Worm (Caenorhabditis elegans) whole organism, early embryonic: ENCODE results near the gene srj-27.

Source experiments
- B0310.2 ChIP-seq: sonication (generic microtip); optimal IDR thresholded peaks from 2 replicates; lab custom pipeline; 2016; ENCODE audit warnings: mild to moderate bottlenecking, missing genetic modification characterization, missing compliant biosample characterization
- F13C5.2 ChIP-seq: sonication (generic microtip); optimal IDR thresholded peaks from 2 replicates; lab custom pipeline; 2017; ENCODE audit warnings: mild to moderate bottlenecking, missing genetic modification characterization, inconsistent platforms, missing compliant biosample characterization
- aly-1 ChIP-seq: sonication (generic microtip); optimal IDR thresholded peaks from 2 replicates; lab custom pipeline; 2016; ENCODE audit warnings: missing genetic modification characterization, missing compliant biosample characterization
- ama-1 ChIP-seq: fragments of 150-350 bp; optimal IDR thresholded peaks from 2 replicates; lab custom pipeline; 2014
- ceh-13 ChIP-seq: fragments of 200-800 bp; sonication (Bioruptor generic); optimal IDR thresholded peaks from 2 replicates; lab custom pipeline; 2018; ENCODE audit warnings: mild to moderate bottlenecking, missing genetic modification characterization, missing compliant biosample characterization
- ceh-36 ChIP-seq: sonication (generic microtip); optimal IDR thresholded peaks from 2 replicates; lab custom pipeline; 2016; ENCODE audit warnings: missing genetic modification characterization, inconsistent platforms, missing compliant biosample characterization
- ets-7 ChIP-seq: sonication (generic microtip); optimal IDR thresholded peaks from 2 replicates; lab custom pipeline; 2016; ENCODE audit warnings: missing genotype, missing genetic modification characterization, missing compliant biosample characterization
- flt-1 ChIP-seq: fragments of 200-800 bp; sonication (Bioruptor generic); IDR thresholded peaks from 2 replicates; pipeline ENCODE4 v1.3.6; 2022; ENCODE audit warnings: missing genetic modification characterization, missing compliant biosample characterization
- hmbx-1 ChIP-seq: sonication (generic microtip); optimal IDR thresholded peaks from 2 replicates; lab custom pipeline; 2016; ENCODE audit warnings: mild to moderate bottlenecking, missing genetic modification characterization, missing compliant biosample characterization
- hmg-4 ChIP-seq: fragments of 200-800 bp; sonication (Bioruptor generic); optimal IDR thresholded peaks from 2 replicates; lab custom pipeline; 2018; ENCODE audit warnings: mild to moderate bottlenecking, missing genetic modification characterization, missing compliant biosample characterization
- hnd-1 ChIP-seq: sonication (generic microtip); optimal IDR thresholded peaks from 2 replicates; lab custom pipeline; 2016; ENCODE audit warnings: missing genetic modification characterization, missing compliant biosample characterization
- pes-1 ChIP-seq: fragments of 200-800 bp; sonication (Bioruptor generic); IDR thresholded peaks from 2 replicates; pipeline ENCODE4 v1.3.6; 2022; ENCODE audit warnings: missing genetic modification reagents, missing genetic modification characterization, missing compliant biosample characterization
- scrt-1 ChIP-seq: fragments of 200-800 bp; sonication (Bioruptor generic); IDR thresholded peaks from 2 replicates; pipeline ENCODE4 v1.3.6; 2022; ENCODE audit warnings: missing genetic modification characterization, missing compliant biosample characterization
- sea-1 ChIP-seq: fragments of 200-800 bp; sonication (Bioruptor generic); conservative IDR thresholded peaks from 2 replicates; pipeline ENCODE4 v1.3.6; 2022; ENCODE audit warnings: missing genetic modification characterization, missing compliant biosample characterization
- tbx-11 ChIP-seq: fragments of 200-800 bp; sonication (Bioruptor generic); IDR thresholded peaks from 2 replicates; pipeline ENCODE4 v1.3.6; 2022; ENCODE audit warnings: missing genetic modification characterization, missing compliant biosample characterization
- tbx-37 ChIP-seq: fragments of 200-800 bp; sonication (Bioruptor generic); conservative IDR thresholded peaks from 2 replicates; pipeline ENCODE4 v1.3.6; 2022; ENCODE audit warnings: missing genetic modification reagents, missing genetic modification characterization, missing compliant biosample characterization
- tra-4 ChIP-seq: sonication (generic microtip); optimal IDR thresholded peaks from 2 replicates; lab custom pipeline; 2017; ENCODE audit warnings: missing genetic modification characterization, missing compliant biosample characterization

The srj-27 gene

ce11 chrV:15127413-15127812 is at the start of gene srj-27:
Gene srj-27 (minus strand): TSS chrV:15127513.
- TF ChIP-seq ama-1 = no peak
- TF ChIP-seq sea-1 (GFP tag; lab: Robert Waterston, UW) = no peak
- TF ChIP-seq hmbx-1 (tag; lab: Kevin White, UChicago) = no peak
- TF ChIP-seq ets-7 (tag; lab: Kevin White, UChicago) = no peak
- no peak for TF ChIP-seq ceh-13
- no peak for TF ChIP-seq B0310.2
- no peak for TF ChIP-seq tbx-37 (GFP tag; lab: Robert Waterston, UW)
- TF ChIP-seq pes-1 = no peak
- TF ChIP-seq hmg-4 (GFP tag; lab: Kevin White, UChicago) = no peak
- TF ChIP-seq hnd-1 (tag; lab: Kevin White, UChicago) = no peak
- TF ChIP-seq tbx-11 (GFP tag; lab: Robert Waterston, UW) = no peak
- TF ChIP-seq tra-4 (tag; lab: Kevin White, UChicago) = no peak
- TF ChIP-seq aly-1 (tag; lab: Kevin White, UChicago) = no peak
- no peak for TF ChIP-seq flt-1
- TF ChIP-seq ceh-36 (tag; lab: Kevin White, UChicago) = no peak
- TF ChIP-seq scrt-1 (GFP tag; lab: Robert Waterston, UW) = no peak
- no peak for TF ChIP-seq F13C5.2 (tag; lab: Kevin White, UChicago)

ce11 chrV:15175459-15175858 is 48.1 kb upstream of the srj-27 start, which contains the start of gene clec-47:
Gene clec-47 (plus strand): TSS chrV:15175759.
- no peak for TF ChIP-seq flt-1
- no peak for TF ChIP-seq ceh-13
- TF ChIP-seq B0310.2 = no peak
- no peak for TF ChIP-seq tra-4 (tag; lab: Kevin White, UChicago)
- no peak for TF ChIP-seq tbx-11 (GFP tag; lab: Robert Waterston, UW)

- TF ChIP-seq flt-1 = no peak
- no peak for TF ChIP-seq ceh-13
- TF ChIP-seq aly-1 (tag; lab: Kevin White, UChicago) = no peak
- TF ChIP-seq ceh-36 (tag; lab: Kevin White, UChicago) = no peak
- TF ChIP-seq scrt-1 (GFP tag; lab: Robert Waterston, UW) = no peak
- no peak for TF ChIP-seq F13C5.2 (tag; lab: Kevin White, UChicago)
- TF ChIP-seq ama-1 = no peak
- TF ChIP-seq tra-4 (tag; lab: Kevin White, UChicago) = no peak
- TF ChIP-seq hnd-1 (tag; lab: Kevin White, UChicago) = no peak
- TF ChIP-seq hmg-4 (GFP tag; lab: Kevin White, UChicago) = no peak
- TF ChIP-seq sea-1 (GFP tag; lab: Robert Waterston, UW) = no peak
- TF ChIP-seq hmbx-1 (tag; lab: Kevin White, UChicago) = no peak
Observed at ce11 chrV:15162697-15163096, 35.4 kb upstream of the srj-27 start, which contains the start of gene srz-11. Gene srz-11 (plus strand): TSS chrV:15163082.

ce11 chrV:15158691-15159090 is 31.4 kb upstream of the srj-27 start, which contains the start of gene str-45:
Gene str-45 (plus strand): TSS chrV:15158991.
- TF ChIP-seq B0310.2 (no peak), hnd-1 (tag; lab: Kevin White, UChicago) (no peak), F13C5.2 (tag; lab: Kevin White, UChicago) (no peak), hmbx-1 (tag; lab: Kevin White, UChicago) (no peak), ceh-36 (tag; lab: Kevin White, UChicago) (no peak), hmg-4 (GFP tag; lab: Kevin White, UChicago) (no peak), ama-1 (no peak), scrt-1 (GFP tag; lab: Robert Waterston, UW) (no peak), ceh-13 (no peak), flt-1 (no peak), tbx-11 (GFP tag; lab: Robert Waterston, UW) (no peak), pes-1 (no peak), tra-4 (tag; lab: Kevin White, UChicago) (no peak), aly-1 (tag; lab: Kevin White, UChicago) (no peak), sea-1 (GFP tag; lab: Robert Waterston, UW) (no peak)

- TF ChIP-seq tbx-37 (GFP tag; lab: Robert Waterston, UW) (no peak), aly-1 (tag; lab: Kevin White, UChicago) (no peak), hnd-1 (tag; lab: Kevin White, UChicago) (no peak), pes-1 (no peak), B0310.2 (no peak), flt-1 (no peak), hmg-4 (GFP tag; lab: Kevin White, UChicago) (no peak), ceh-13 (no peak), F13C5.2 (tag; lab: Kevin White, UChicago) (no peak), hmbx-1 (tag; lab: Kevin White, UChicago) (no peak), ama-1 (no peak), tbx-11 (GFP tag; lab: Robert Waterston, UW) (no peak), ceh-36 (tag; lab: Kevin White, UChicago) (no peak), tra-4 (tag; lab: Kevin White, UChicago) (no peak), sea-1 (GFP tag; lab: Robert Waterston, UW) (no peak), ets-7 (tag; lab: Kevin White, UChicago) (no peak), scrt-1 (GFP tag; lab: Robert Waterston, UW) (no peak)
Observed at ce11 chrV:15156504-15156903, 29.2 kb upstream of the srj-27 start.

- TF ChIP-seq flt-1 = no peak
- TF ChIP-seq tbx-11 (GFP tag; lab: Robert Waterston, UW) = no peak
Observed at ce11 chrV:15153277-15153676, 26.0 kb upstream of the srj-27 start, which contains the start of gene srh-55. Gene srh-55 (plus strand): TSS chrV:15153577.

ce11 chrV:15152010-15152409 is 24.7 kb upstream of the srj-27 start:
- TF ChIP-seq ama-1 (no peak), F13C5.2 (tag; lab: Kevin White, UChicago) (no peak), hmbx-1 (tag; lab: Kevin White, UChicago) (no peak), ets-7 (tag; lab: Kevin White, UChicago) (no peak), tbx-11 (GFP tag; lab: Robert Waterston, UW) (no peak), tbx-37 (GFP tag; lab: Robert Waterston, UW) (no peak), sea-1 (GFP tag; lab: Robert Waterston, UW) (no peak)

- TF ChIP-seq sea-1 (GFP tag; lab: Robert Waterston, UW) (no peak), ama-1 (no peak), flt-1 (no peak), F13C5.2 (tag; lab: Kevin White, UChicago) (no peak), hmg-4 (GFP tag; lab: Kevin White, UChicago) (no peak), B0310.2 (no peak), scrt-1 (GFP tag; lab: Robert Waterston, UW) (no peak), tbx-11 (GFP tag; lab: Robert Waterston, UW) (no peak), ceh-36 (tag; lab: Kevin White, UChicago) (no peak), hmbx-1 (tag; lab: Kevin White, UChicago) (no peak), hnd-1 (tag; lab: Kevin White, UChicago) (no peak), tbx-37 (GFP tag; lab: Robert Waterston, UW) (no peak), pes-1 (no peak), ets-7 (tag; lab: Kevin White, UChicago) (no peak), tra-4 (tag; lab: Kevin White, UChicago) (no peak), ceh-13 (no peak)
Observed at ce11 chrV:15150661-15151060, 23.3 kb upstream of the srj-27 start, which contains the start of gene T09F5.2. Gene T09F5.2 (plus strand): TSS chrV:15150961.
